Worm (Caenorhabditis elegans) whole organism, young adult: ENCODE data around the gene Y57E12AL.2.

Experiments used
- C06A6.2 ChIP-seq: fragments of 200-800 bp; sonication (Bioruptor generic); conservative IDR thresholded peaks from 2 replicates; pipeline ENCODE4 v1.3.6; 2022; ENCODE audit warnings: missing genetic modification characterization, missing compliant biosample characterization
- F57A8.1 ChIP-seq: fragments of 200-800 bp; sonication (Bioruptor generic); optimal IDR thresholded peaks from 2 replicates; lab custom pipeline; 2018; ENCODE audit warnings: mild to moderate bottlenecking, missing genetic modification characterization, moderate library complexity, missing compliant biosample characterization
- Y67H2A.10 ChIP-seq: fragments of 200-800 bp; sonication (Bioruptor generic); conservative IDR thresholded peaks from 2 replicates; pipeline ENCODE4 v1.3.6; 2022; ENCODE audit warnings: missing genetic modification reagents, missing genetic modification characterization, missing compliant biosample characterization
- Y79H2A.3 ChIP-seq: fragments of 200-800 bp; sonication (Bioruptor generic); conservative IDR thresholded peaks from 2 replicates; pipeline ENCODE4 v1.3.6; 2022; ENCODE audit warnings: missing genetic modification reagents, missing genetic modification characterization, missing compliant biosample characterization
- Y95B8A.8 ChIP-seq: fragments of 200-800 bp; sonication (Bioruptor generic); IDR thresholded peaks from 2 replicates; pipeline ENCODE4 v1.3.6; 2022; ENCODE audit warnings: missing genetic modification reagents, missing genetic modification characterization, missing compliant biosample characterization
- ZK185.1 ChIP-seq: sonication (generic microtip); optimal IDR thresholded peaks from 2 replicates; lab custom pipeline; 2016; ENCODE audit warnings: mild to moderate bottlenecking, missing genetic modification characterization, missing compliant biosample characterization; ENCODE audit not compliant: poor library complexity, severe bottlenecking
- bed-1 ChIP-seq: fragments of 200-800 bp; sonication (Bioruptor generic); IDR thresholded peaks from 2 replicates; pipeline ENCODE4 v1.3.6; 2022; ENCODE audit warnings: missing genetic modification reagents, missing genetic modification characterization, missing compliant biosample characterization
- die-1 ChIP-seq: sonication (generic microtip); optimal IDR thresholded peaks from 2 replicates; lab custom pipeline; 2016; ENCODE audit warnings: missing genotype, mild to moderate bottlenecking, missing genetic modification characterization, missing compliant biosample characterization
- dpff-1 ChIP-seq: sonication (generic microtip); optimal IDR thresholded peaks from 2 replicates; lab custom pipeline; 2017; ENCODE audit warnings: mild to moderate bottlenecking, missing genetic modification characterization, missing compliant biosample characterization
- egl-18 ChIP-seq: fragments of 200-800 bp; sonication (Bioruptor generic); IDR thresholded peaks from 2 replicates; pipeline ENCODE4 v1.3.6; 2022; ENCODE audit warnings: missing genetic modification reagents, missing genetic modification characterization, missing compliant biosample characterization
- ekl-4 ChIP-seq: fragments of 200-800 bp; sonication (Bioruptor generic); IDR thresholded peaks from 2 replicates; pipeline ENCODE4 v1.3.6; 2022; ENCODE audit warnings: missing genetic modification reagents, missing genetic modification characterization, missing compliant biosample characterization
- hrde-1 ChIP-seq: sonication (generic microtip); optimal IDR thresholded peaks from 2 replicates; lab custom pipeline; 2016; ENCODE audit warnings: missing genetic modification characterization, mild to moderate bottlenecking, missing compliant biosample characterization, moderate library complexity, missing genotype, missing genetic modification reagents, borderline replicate concordance
- lin-26 ChIP-seq: fragments of 200-800 bp; sonication (Bioruptor generic); IDR thresholded peaks from 2 replicates; pipeline ENCODE4 v1.3.6; 2022; ENCODE audit warnings: missing genetic modification reagents, missing genetic modification characterization, missing compliant biosample characterization
- lin-35 ChIP-seq, 3 experiments: fragments of 150-350 bp in 2 of 3; sonication (generic microtip) in 1 of 3; optimal IDR thresholded peaks; 2 replicates each; lab custom pipeline; 2014 to 2018; ENCODE audit warnings: missing biosample characterization in 3 of 3, missing genetic modification characterization in 3 of 3, missing genetic modification reagents in 3 of 3
- madf-10 ChIP-seq: sonication (generic microtip); optimal IDR thresholded peaks from 2 replicates; lab custom pipeline; 2016; ENCODE audit warnings: mild to moderate bottlenecking, missing genetic modification characterization, missing compliant biosample characterization
- madf-3 ChIP-seq: fragments of 200-800 bp; sonication (Bioruptor generic); IDR thresholded peaks from 2 replicates; pipeline ENCODE4 v1.3.6; 2022; ENCODE audit warnings: missing genetic modification reagents, missing genetic modification characterization, missing compliant biosample characterization
- madf-6 ChIP-seq: fragments of 200-800 bp; sonication (Bioruptor generic); IDR thresholded peaks from 2 replicates; pipeline ENCODE4 v1.3.6; 2022; ENCODE audit warnings: missing genetic modification reagents, missing genetic modification characterization, missing compliant biosample characterization
- madf-8 ChIP-seq: fragments of 200-800 bp; sonication (Bioruptor generic); conservative IDR thresholded peaks from 2 replicates; pipeline ENCODE4 v1.3.6; 2022; ENCODE audit warnings: missing genetic modification reagents, missing genetic modification characterization, missing compliant biosample characterization
- mel-28 ChIP-seq: sonication (generic microtip); optimal IDR thresholded peaks from 2 replicates; lab custom pipeline; 2016; ENCODE audit warnings: borderline replicate concordance, mild to moderate bottlenecking, missing genetic modification characterization, missing compliant biosample characterization
- mxl-1 ChIP-seq: sonication (generic microtip); optimal IDR thresholded peaks from 2 replicates; lab custom pipeline; 2016; ENCODE audit warnings: missing genetic modification characterization, missing compliant biosample characterization
- nfyb-1 ChIP-seq: fragments of 200-800 bp; sonication (Bioruptor generic); IDR thresholded peaks from 2 replicates; pipeline ENCODE4 v1.3.6; 2022; ENCODE audit warnings: missing genetic modification reagents, missing genetic modification characterization, missing compliant biosample characterization
- pha-4 ChIP-seq: fragments of 150-350 bp; sonication (generic microtip); optimal IDR thresholded peaks from 2 replicates; lab custom pipeline; 2014; ENCODE audit warnings: missing biosample characterization, missing genetic modification reagents, missing genetic modification characterization
- rec-8 ChIP-seq, 2 experiments: sonication (generic microtip); optimal IDR thresholded peaks; 2 replicates each; lab custom pipeline; 2016; ENCODE audit warnings: mild to moderate bottlenecking in 2 of 2, missing genetic modification characterization in 2 of 2, missing genetic modification reagents in 2 of 2, missing genotype in 2 of 2, missing biosample characterization in 1 of 2, missing compliant biosample characterization in 1 of 2, moderate library complexity in 1 of 2
- snpc-4 ChIP-seq, 5 experiments: fragments of 150-350 bp in 1 of 5; sonication (generic microtip) in 4 of 5; optimal IDR thresholded peaks; 2 replicates each; lab custom pipeline; 2014 to 2018; ENCODE audit warnings: missing genetic modification characterization in 5 of 5, missing biosample characterization in 3 of 5, antibody characterized with exemption in 2 of 5, mild to moderate bottlenecking in 2 of 5, missing compliant biosample characterization in 2 of 5, missing genotype in 2 of 5, moderate library complexity in 2 of 5, missing genetic modification reagents in 1 of 5
- somi-1 ChIP-seq: fragments of 200-800 bp; sonication (Bioruptor generic); optimal IDR thresholded peaks from 2 replicates; lab custom pipeline; 2018; ENCODE audit warnings: mild to moderate bottlenecking, missing genetic modification characterization, missing compliant biosample characterization
- sptf-2 ChIP-seq: fragments of 200-800 bp; sonication (Bioruptor generic); optimal IDR thresholded peaks from 2 replicates; lab custom pipeline; 2018; ENCODE audit warnings: mild to moderate bottlenecking, missing genetic modification characterization, missing compliant biosample characterization
- tbx-9 ChIP-seq: sonication (generic microtip); optimal IDR thresholded peaks from 2 replicates; lab custom pipeline; 2016; ENCODE audit warnings: borderline replicate concordance, missing genetic modification characterization, inconsistent platforms, missing compliant biosample characterization
- xnd-1 ChIP-seq: sonication (generic microtip); optimal IDR thresholded peaks from 2 replicates; lab custom pipeline; 2016; ENCODE audit warnings: missing genotype, missing genetic modification reagents, missing genetic modification characterization, missing compliant biosample characterization
- zfh-2 ChIP-seq: fragments of 200-800 bp; sonication (Bioruptor generic); conservative IDR thresholded peaks from 2 replicates; pipeline ENCODE4 v1.3.6; 2022; ENCODE audit warnings: missing genetic modification reagents, missing genetic modification characterization, missing compliant biosample characterization
- zim-3 ChIP-seq: sonication (generic microtip); optimal IDR thresholded peaks from 2 replicates; lab custom pipeline; 2017; ENCODE audit warnings: mild to moderate bottlenecking, missing genetic modification characterization, moderate library complexity, missing compliant biosample characterization
- ztf-3 ChIP-seq: fragments of 200-800 bp; sonication (Bioruptor generic); optimal IDR thresholded peaks from 2 replicates; lab custom pipeline; 2018; ENCODE audit warnings: mild to moderate bottlenecking, missing genetic modification characterization, missing compliant biosample characterization

Y57E12AL.2 gene

DNA sequence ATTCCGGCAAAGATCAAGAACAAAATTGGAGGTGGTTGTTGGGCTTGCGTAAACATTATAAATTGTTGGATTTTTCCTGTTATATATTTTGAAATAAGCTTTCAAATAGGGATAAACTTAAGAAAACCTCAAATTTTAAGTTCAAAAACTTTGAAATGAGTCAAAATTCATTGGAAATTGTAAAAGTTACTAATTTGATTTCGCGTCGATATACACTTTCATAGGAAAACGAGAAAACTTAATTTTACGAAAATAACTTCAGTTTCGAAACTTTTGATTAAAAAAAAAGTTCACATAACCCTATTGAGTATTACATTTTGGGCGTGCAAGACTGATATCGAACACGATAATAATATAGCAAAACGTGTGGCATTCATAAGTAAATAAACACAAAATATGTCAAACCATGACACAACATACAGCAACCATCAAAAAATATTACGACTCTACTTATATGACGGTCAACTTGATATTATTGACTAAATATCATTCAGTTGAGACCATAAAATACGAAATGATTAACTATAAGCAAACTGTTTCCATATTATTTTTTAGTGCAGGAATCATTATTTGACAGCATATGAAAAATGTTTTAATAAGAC lies 38.3 kb downstream of the Y57E12AL.2 start:
- TF ChIP-seq madf-8 (no peak), hrde-1 (tag; lab: Kevin White, UChicago) (no peak), mxl-1 (tag; lab: Kevin White, UChicago) (no peak), ZK185.1 (no peak), dpff-1 (tag; lab: Kevin White, UChicago) (no peak), snpc-4 (GFP tag; optimal IDR thresholded peaks at IDR 0.05; lab: Kevin White, UChicago) (no peak), snpc-4 (tag; optimal IDR thresholded peaks at IDR 0.05; lab: Kevin White, UChicago) (no peak), sptf-2 (no peak), madf-3 (no peak), rec-8 (tag; optimal IDR thresholded peaks at IDR 0.05; lab: Kevin White, UChicago) (no peak), mel-28 (no peak), Y95B8A.8 (GFP tag; lab: Robert Waterston, UW) (no peak), tbx-9 (tag; lab: Kevin White, UChicago) (no peak), ekl-4 (GFP tag; lab: Robert Waterston, UW) (no peak), lin-35 (GFP tag; optimal IDR thresholded peaks at IDR 0.05; lab: Kevin White, UChicago) (no peak), zim-3 (tag; lab: Kevin White, UChicago) (no peak)

- TF ChIP-seq ztf-3 (no peak), die-1 (tag; lab: Kevin White, UChicago) (no peak), Y79H2A.3 (GFP tag; lab: Robert Waterston, UW) (no peak), madf-6 (GFP tag; lab: Robert Waterston, UW) (no peak), madf-10 (no peak), pha-4 (tag; lab: Kevin White, UChicago) (no peak), lin-26 (GFP tag; lab: Robert Waterston, UW) (no peak), Y95B8A.8 (GFP tag; lab: Robert Waterston, UW) (no peak), madf-3 (no peak), snpc-4 (GFP tag; optimal IDR thresholded peaks at IDR 0.05; lab: Kevin White, UChicago) (no peak), snpc-4 (tag; optimal IDR thresholded peaks at IDR 0.05; lab: Kevin White, UChicago) (no peak), Y67H2A.10 (GFP tag; lab: Robert Waterston, UW) (no peak), C06A6.2 (GFP tag; lab: Robert Waterston, UW) (no peak), bed-1 (GFP tag; lab: Robert Waterston, UW) (no peak), F57A8.1 (GFP tag; lab: Kevin White, UChicago) (no peak), xnd-1 (tag; lab: Kevin White, UChicago) (no peak)
These were observed 38.9 kb downstream of the Y57E12AL.2 start for ce11 chrV:7096811-7097210.

- TF ChIP-seq dpff-1 (tag; lab: Kevin White, UChicago) (no peak), nfyb-1 (GFP tag; lab: Robert Waterston, UW) (no peak)
These were observed 45.4 kb downstream of the Y57E12AL.2 start, which contains the start of gene odr-2 for ce11 chrV:7103247-7103646. Gene odr-2, plus strand, starts transcription at chrV:7103547.

ce11 chrV:7106499-7107152 lies 48.7 kb downstream of the Y57E12AL.2 start:
- TF ChIP-seq Y95B8A.8 (GFP tag; lab: Robert Waterston, UW) (no peak), somi-1 (GFP tag; lab: Kevin White, UChicago) (no peak), zfh-2 (peak; percentile 67; the same call in 1 of the 2 replicates), egl-18 (GFP tag; lab: Robert Waterston, UW) (0 out of 2 replicates have a peak, but pooled peaks have one; percentile 65)
